Fruit fly (Drosophila melanogaster): ENCODE data around the gene CG17944.

The CG17944 gene

dm6 chr3R:7363673-7364072, 1.8 kb upstream of the CG17944 start, which contains the start of gene Mst84Dd:
TSS of gene Mst84Dd (minus strand) at chr3R:7363773.
- no peak for TF ChIP-seq gl (tag; optimal IDR thresholded peaks at IDR 0.05)
- TF ChIP-seq CG14655 (GFP tag; optimal IDR thresholded peaks at IDR 0.05): no peak
- TF ChIP-seq rn (GFP tag; IDR thresholded peaks at IDR 0.05): no peak
- TF ChIP-seq CG4496 (GFP tag; IDR thresholded peaks at IDR 0.05): no peak
- TF ChIP-seq CG10348 (GFP tag; IDR thresholded peaks at IDR 0.05): no peak
- TF ChIP-seq D1 (tag; optimal IDR thresholded peaks at IDR 0.05): no peak
- no peak for TF ChIP-seq CG34367 (tag; optimal IDR thresholded peaks at IDR 0.05)
- no peak for TF ChIP-seq Pif1A (GFP tag; optimal IDR thresholded peaks at IDR 0.05)
- no peak for TF ChIP-seq fd96Ca (GFP tag; IDR thresholded peaks at IDR 0.05)
- TF ChIP-seq EcR (GFP tag; optimal IDR thresholded peaks at IDR 0.05): no peak
- TF ChIP-seq CG8159 (tag; optimal IDR thresholded peaks at IDR 0.05): no peak
- TF ChIP-seq CG9948 (tag; optimal IDR thresholded peaks at IDR 0.05): no peak
- TF ChIP-seq CG17806 (tag; optimal IDR thresholded peaks at IDR 0.05): no peak
- no peak for TF ChIP-seq Pif1B (GFP tag; optimal IDR thresholded peaks at IDR 0.05)

- TF ChIP-seq CG10348 (GFP tag; IDR thresholded peaks at IDR 0.05): no peak
- no peak for TF ChIP-seq Pif1B (GFP tag; optimal IDR thresholded peaks at IDR 0.05)
- no peak for TF ChIP-seq CG14655 (GFP tag; optimal IDR thresholded peaks at IDR 0.05)
- TF ChIP-seq CG34367 (tag; optimal IDR thresholded peaks at IDR 0.05): no peak
- no peak for TF ChIP-seq EcR (GFP tag; optimal IDR thresholded peaks at IDR 0.05)
- TF ChIP-seq fd96Ca (GFP tag; IDR thresholded peaks at IDR 0.05): no peak
- no peak for TF ChIP-seq Snoo (tag; optimal IDR thresholded peaks at IDR 0.05)
- TF ChIP-seq CG12605 (GFP tag; IDR thresholded peaks at IDR 0.05): no peak
- no peak for TF ChIP-seq CG4496 (GFP tag; IDR thresholded peaks at IDR 0.05)
- no peak for TF ChIP-seq rn (GFP tag; IDR thresholded peaks at IDR 0.05)
- TF ChIP-seq CG13204 (GFP tag; optimal IDR thresholded peaks at IDR 0.05): no peak
- TF ChIP-seq CG32121 (GFP tag; IDR thresholded peaks at IDR 0.05): no peak
- no peak for TF ChIP-seq Ets98B (GFP tag; IDR thresholded peaks at IDR 0.05)
- TF ChIP-seq Pif1A (GFP tag; optimal IDR thresholded peaks at IDR 0.05): no peak
- TF ChIP-seq CG8159 (tag; optimal IDR thresholded peaks at IDR 0.05): no peak
These were observed 12.5 kb downstream of the CG17944 start, which contains the start of gene CG43290 for dm6 chr3R:7349452-7349851. TSS of gene CG43290 (minus strand) at chr3R:7349552.

- TF ChIP-seq EcR (GFP tag; optimal IDR thresholded peaks at IDR 0.05): no peak
- no peak for TF ChIP-seq CG4496 (GFP tag; IDR thresholded peaks at IDR 0.05)
- TF ChIP-seq CG14655 (GFP tag; optimal IDR thresholded peaks at IDR 0.05): no peak
- TF ChIP-seq CG17806 (tag; optimal IDR thresholded peaks at IDR 0.05): no peak
- no peak for TF ChIP-seq CG10348 (GFP tag; IDR thresholded peaks at IDR 0.05)
- no peak for TF ChIP-seq CG34367 (tag; optimal IDR thresholded peaks at IDR 0.05)
- TF ChIP-seq gl (tag; optimal IDR thresholded peaks at IDR 0.05): no peak
- TF ChIP-seq CG9948 (tag; optimal IDR thresholded peaks at IDR 0.05): no peak
- no peak for TF ChIP-seq CG12605 (GFP tag; IDR thresholded peaks at IDR 0.05)
- TF ChIP-seq D1 (tag; optimal IDR thresholded peaks at IDR 0.05): no peak
- TF ChIP-seq CG8301 (tag; optimal IDR thresholded peaks at IDR 0.05): no peak
- TF ChIP-seq CG8159 (tag; optimal IDR thresholded peaks at IDR 0.05): no peak
- no peak for TF ChIP-seq rn (GFP tag; IDR thresholded peaks at IDR 0.05)
- no peak for TF ChIP-seq Pif1A (GFP tag; optimal IDR thresholded peaks at IDR 0.05)
- TF ChIP-seq Pif1B (GFP tag; optimal IDR thresholded peaks at IDR 0.05): no peak
- no peak for TF ChIP-seq CG13204 (GFP tag; optimal IDR thresholded peaks at IDR 0.05)
These were observed 15.5 kb downstream of the CG17944 start, which contains the start of gene nxf4 for dm6 chr3R:7346445-7346844. TSS of gene nxf4 (plus strand) at chr3R:7346730.

dm6 chr3R:7344769-7345168, 17.2 kb downstream of the CG17944 start, which contains the start of gene CG31496:
TSS of gene CG31496 (plus strand) at chr3R:7345069.
- no peak for TF ChIP-seq D1 (tag; optimal IDR thresholded peaks at IDR 0.05)
- TF ChIP-seq Pif1A (GFP tag; optimal IDR thresholded peaks at IDR 0.05): no peak
- TF ChIP-seq CG17806 (tag; optimal IDR thresholded peaks at IDR 0.05): no peak
- no peak for TF ChIP-seq CG9948 (tag; optimal IDR thresholded peaks at IDR 0.05)
- no peak for TF ChIP-seq CG4496 (GFP tag; IDR thresholded peaks at IDR 0.05)
- TF ChIP-seq Ets98B (GFP tag; IDR thresholded peaks at IDR 0.05): no peak
- TF ChIP-seq EcR (GFP tag; optimal IDR thresholded peaks at IDR 0.05): no peak
- TF ChIP-seq CG34367 (tag; optimal IDR thresholded peaks at IDR 0.05): no peak
- TF ChIP-seq fd96Ca (GFP tag; IDR thresholded peaks at IDR 0.05): no peak
- TF ChIP-seq Pif1B (GFP tag; optimal IDR thresholded peaks at IDR 0.05): no peak
- no peak for TF ChIP-seq CG12605 (GFP tag; IDR thresholded peaks at IDR 0.05)
- no peak for TF ChIP-seq CG8159 (tag; optimal IDR thresholded peaks at IDR 0.05)
- TF ChIP-seq CG13204 (GFP tag; optimal IDR thresholded peaks at IDR 0.05): no peak
- no peak for TF ChIP-seq rn (GFP tag; IDR thresholded peaks at IDR 0.05)
- no peak for TF ChIP-seq CG10348 (GFP tag; IDR thresholded peaks at IDR 0.05)

- TF ChIP-seq Pif1B (GFP tag; optimal IDR thresholded peaks at IDR 0.05): peak; percentile 40
- TF ChIP-seq D1 (tag; optimal IDR thresholded peaks at IDR 0.05): no peak
- TF ChIP-seq rn (GFP tag; IDR thresholded peaks at IDR 0.05): no peak
- peak; percentile 17 for TF ChIP-seq CG34367 (tag; optimal IDR thresholded peaks at IDR 0.05)
- TF ChIP-seq CG15710 (tag; optimal IDR thresholded peaks at IDR 0.05): peak; percentile 58
- peak; percentile 54 for TF ChIP-seq CG17806 (tag; optimal IDR thresholded peaks at IDR 0.05)
- peak; percentile 3 for TF ChIP-seq CG8301 (tag; optimal IDR thresholded peaks at IDR 0.05)
- TF ChIP-seq gl (tag; optimal IDR thresholded peaks at IDR 0.05): no peak
- TF ChIP-seq CG9948 (tag; optimal IDR thresholded peaks at IDR 0.05): peak; percentile 54
- peak; percentile 68 for TF ChIP-seq CG8159 (tag; optimal IDR thresholded peaks at IDR 0.05)
- TF ChIP-seq Snoo (tag; optimal IDR thresholded peaks at IDR 0.05): peak; percentile 4
- no peak for TF ChIP-seq Ets98B (GFP tag; IDR thresholded peaks at IDR 0.05)
- TF ChIP-seq CG32121 (GFP tag; IDR thresholded peaks at IDR 0.05): no peak
- peak; percentile 16 for TF ChIP-seq Pif1A (GFP tag; optimal IDR thresholded peaks at IDR 0.05)
- peak; percentile 43 for TF ChIP-seq CG14655 (GFP tag; optimal IDR thresholded peaks at IDR 0.05)
These were observed 25.5 kb downstream of the CG17944 start for dm6 chr3R:7336454-7336853.

dm6 chr3R:7334613-7335012, 27.3 kb downstream of the CG17944 start:
- no peak for TF ChIP-seq CG15710 (tag; optimal IDR thresholded peaks at IDR 0.05)
- no peak for TF ChIP-seq CG10348 (GFP tag; IDR thresholded peaks at IDR 0.05)
- TF ChIP-seq fd96Ca (GFP tag; IDR thresholded peaks at IDR 0.05): no peak
- no peak for TF ChIP-seq D1 (tag; optimal IDR thresholded peaks at IDR 0.05)
- TF ChIP-seq CG4496 (GFP tag; IDR thresholded peaks at IDR 0.05): no peak
- no peak for TF ChIP-seq CG14655 (GFP tag; optimal IDR thresholded peaks at IDR 0.05)
- TF ChIP-seq CG8159 (tag; optimal IDR thresholded peaks at IDR 0.05): no peak
- TF ChIP-seq rn (GFP tag; IDR thresholded peaks at IDR 0.05): no peak
